Worm (Caenorhabditis elegans) whole organism, dauer: ENCODE results near the gene pir-1.

ENCODE experiments used
- unc-62 ChIP-seq: sonication (generic microtip); optimal IDR thresholded peaks from 2 replicates; lab custom pipeline; 2017; ENCODE audit warnings: missing biosample characterization, missing genetic modification reagents, missing genetic modification characterization

Gene pir-1

DNA sequence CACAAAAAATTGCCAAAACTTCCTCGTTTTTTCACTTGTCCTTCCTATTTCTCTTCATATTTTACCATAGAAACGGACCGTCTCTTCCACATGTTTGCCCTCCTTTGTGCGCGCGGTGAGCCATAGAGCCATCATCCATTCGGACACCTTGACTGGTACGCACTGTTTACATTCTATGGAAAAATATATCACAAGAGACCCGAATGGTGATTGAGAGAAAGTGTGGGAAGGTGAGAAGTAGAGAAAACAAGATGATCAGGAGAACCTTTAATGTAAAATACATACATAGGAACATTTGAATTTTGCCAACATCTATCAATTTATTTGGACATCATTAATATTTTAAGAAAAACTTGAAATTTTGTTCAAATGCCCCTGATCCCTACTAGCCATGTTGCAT, 8.8 kb downstream of the pir-1 start:
- TF ChIP-seq unc-62 (GFP tag; lab: Kevin White, UChicago) = no peak

DNA sequence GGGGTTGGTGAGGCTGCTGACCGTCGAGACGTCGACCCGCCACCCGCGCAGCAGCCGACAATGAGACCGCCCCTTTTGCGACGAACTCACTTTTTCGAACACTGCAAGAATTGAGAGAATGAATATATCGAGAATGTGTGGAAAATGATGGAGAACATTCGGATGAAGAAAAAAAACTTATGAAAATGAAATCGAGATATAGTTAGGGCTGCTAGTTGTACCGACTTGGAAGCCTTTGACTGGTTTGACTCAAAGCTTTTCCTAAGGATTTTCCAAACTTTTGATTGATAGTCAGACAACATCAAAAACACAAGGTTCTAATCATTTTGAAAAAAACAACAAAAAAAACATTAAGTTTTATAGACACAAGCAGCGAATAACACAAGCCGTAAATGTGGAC, 11.3 kb downstream of the pir-1 start, which contains the start of gene sym-2:
Gene sym-2, minus strand, starts transcription at position 101 of the 400 bp plus-strand sequence.
- no peak for TF ChIP-seq unc-62 (GFP tag; lab: Kevin White, UChicago)

DNA sequence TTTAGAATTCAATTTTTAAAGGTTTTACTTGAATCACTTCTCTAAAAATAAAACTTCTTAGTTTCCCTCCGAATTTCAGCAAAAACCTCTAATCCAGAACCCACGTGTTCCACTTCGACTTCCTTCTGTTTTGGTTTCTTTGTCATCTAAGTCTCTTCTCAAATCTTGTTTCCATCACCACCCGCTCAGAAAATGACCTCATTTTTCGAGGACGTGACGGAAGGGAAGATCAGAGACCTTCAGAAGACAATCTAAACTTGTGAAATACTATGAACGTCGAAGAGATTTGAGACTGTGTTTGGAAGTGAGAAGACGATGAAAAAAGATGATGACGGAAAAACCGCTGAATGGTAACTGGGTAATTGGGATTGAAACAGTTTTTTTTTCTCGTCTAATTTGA, 12.5 kb downstream of the pir-1 start:
- TF ChIP-seq unc-62 (GFP tag; lab: Kevin White, UChicago) = no peak

DNA sequence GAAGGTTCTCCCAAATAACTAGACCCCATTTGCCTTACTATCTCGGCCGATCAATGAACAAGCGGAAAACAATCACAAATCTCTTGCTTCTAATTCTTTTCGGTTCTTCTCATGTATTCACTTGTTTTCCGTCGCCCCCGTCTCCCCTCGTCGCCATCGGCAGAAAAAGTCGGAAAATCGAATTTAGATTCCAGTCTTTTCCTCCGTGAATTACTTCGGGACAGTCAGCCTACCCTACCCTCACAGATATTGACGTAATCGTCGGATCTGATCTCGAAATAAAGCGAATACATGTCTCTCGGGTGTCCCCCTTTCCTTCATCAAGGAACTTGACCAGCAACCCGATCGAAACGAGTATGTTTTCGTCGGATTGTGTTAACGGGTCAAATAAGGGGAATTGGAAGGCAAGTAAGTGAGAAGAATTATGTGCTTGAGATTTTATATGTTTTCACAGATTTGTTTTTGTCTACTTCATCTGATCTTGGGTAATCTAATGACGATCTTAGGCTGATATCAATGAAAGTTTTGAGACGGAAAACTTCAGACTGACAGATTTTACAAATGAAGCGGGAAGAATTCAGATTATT, 13.5 kb downstream of the pir-1 start:
- no peak for TF ChIP-seq unc-62 (GFP tag; lab: Kevin White, UChicago)

DNA sequence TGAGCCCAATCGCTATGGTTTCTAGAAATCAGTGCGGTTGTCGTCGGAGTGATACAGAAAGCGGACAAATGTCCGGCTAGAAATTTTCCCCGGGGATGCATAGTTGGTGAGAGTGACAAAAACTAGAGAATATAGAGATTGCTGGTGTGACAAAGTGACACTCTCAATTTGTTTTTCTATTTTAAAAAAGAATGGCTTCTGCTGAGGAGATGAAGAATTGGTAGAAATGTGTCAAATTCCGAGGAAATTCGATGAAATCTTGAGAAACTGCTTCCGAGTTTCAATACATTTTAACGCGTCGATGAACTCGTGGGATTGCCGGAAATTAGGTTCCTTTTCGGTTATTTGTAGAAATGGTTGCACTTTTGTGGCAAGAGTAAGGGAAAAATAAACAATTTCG, 17.1 kb downstream of the pir-1 start, which contains the start of gene twk-4:
Gene twk-4, minus strand, starts transcription at position 101 of the 400 bp plus-strand sequence.
- no peak for TF ChIP-seq unc-62 (GFP tag; lab: Kevin White, UChicago)

DNA sequence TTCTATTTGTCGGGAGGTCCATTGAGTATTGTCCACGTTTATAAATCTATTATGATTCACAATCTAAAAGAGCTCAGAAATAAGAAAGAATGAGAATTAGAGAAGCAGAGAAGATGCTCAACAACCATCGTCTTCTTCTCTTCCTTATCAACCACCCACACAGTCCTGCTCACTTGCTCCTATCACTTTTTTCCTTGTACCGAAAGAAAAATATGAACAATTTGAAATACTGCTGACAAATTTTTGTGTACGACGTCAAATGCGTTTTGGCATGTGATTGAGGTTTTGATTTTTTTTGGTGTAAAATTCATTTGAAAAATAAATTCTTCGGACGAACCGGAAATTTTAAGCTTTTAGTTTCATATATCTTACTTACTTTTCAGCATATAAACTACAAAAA, 19.2 kb downstream of the pir-1 start:
- TF ChIP-seq unc-62 (GFP tag; lab: Kevin White, UChicago) = no peak

DNA sequence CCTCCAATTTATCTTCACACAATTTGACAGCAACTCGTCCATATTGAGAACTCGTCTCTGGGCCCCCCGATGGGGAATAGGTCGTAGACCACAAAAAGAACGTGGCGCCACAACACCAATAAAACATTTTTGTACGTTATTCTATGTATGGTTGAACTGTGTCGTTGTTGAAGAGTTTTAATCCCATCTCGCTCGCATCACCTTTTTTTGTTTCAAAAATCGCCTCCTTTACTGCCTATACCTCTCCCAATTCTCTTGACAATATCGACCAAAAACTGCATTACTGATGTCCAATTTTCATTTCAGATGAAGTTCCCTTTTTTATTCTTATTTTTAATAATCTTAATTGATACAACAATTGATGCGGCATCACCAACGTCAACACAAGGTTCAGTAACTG, 20.1 kb downstream of the pir-1 start, which contains the start of gene let-23:
Gene let-23, plus strand, starts transcription at position 301 of the 400 bp plus-strand sequence.
- TF ChIP-seq unc-62 (GFP tag; lab: Kevin White, UChicago) = no peak

DNA sequence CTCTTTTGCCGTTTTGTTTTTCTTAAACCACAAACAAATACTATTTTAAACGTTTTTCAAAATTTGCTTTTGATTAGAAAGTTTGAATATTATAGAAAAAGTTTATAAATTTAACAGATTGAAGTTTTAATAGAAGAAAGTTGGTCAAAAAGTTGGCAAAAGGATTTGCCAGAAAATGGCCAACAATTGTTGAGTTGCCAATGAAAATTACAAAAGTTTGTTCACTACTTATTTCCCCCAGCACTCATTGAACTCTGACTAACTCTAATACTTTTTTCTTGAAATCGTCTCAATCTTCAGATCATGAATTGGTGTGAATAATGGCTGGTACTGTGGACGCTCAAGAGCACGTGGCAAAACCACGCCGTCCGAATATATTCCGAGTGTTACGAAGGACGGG, 33.0 kb downstream of the pir-1 start, which contains the start of gene ZK1067.4:
Gene ZK1067.4, plus strand, starts transcription at position 301 of the 400 bp plus-strand sequence.
- TF ChIP-seq unc-62 (GFP tag; lab: Kevin White, UChicago) = no peak

DNA sequence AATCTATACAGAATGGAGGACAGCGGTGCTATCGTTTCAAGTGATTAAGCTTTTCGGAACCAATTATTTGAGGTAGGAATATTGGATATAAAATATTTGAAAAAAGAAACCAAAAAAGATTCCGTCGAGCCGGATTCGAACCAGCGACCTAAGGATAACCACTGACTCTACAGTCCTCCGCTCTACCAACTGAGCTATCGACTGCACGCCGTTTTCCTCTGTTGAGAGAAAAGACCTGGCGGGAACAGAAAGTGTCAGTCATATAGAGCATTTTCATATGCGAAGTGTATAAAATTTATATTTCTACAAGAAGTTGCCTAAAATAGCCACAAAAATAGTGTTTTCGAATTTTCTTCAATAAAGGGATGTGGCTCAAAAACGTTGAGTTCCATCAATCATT, 34.6 kb downstream of the pir-1 start:
- TF ChIP-seq unc-62 (GFP tag; lab: Kevin White, UChicago) = no peak

DNA sequence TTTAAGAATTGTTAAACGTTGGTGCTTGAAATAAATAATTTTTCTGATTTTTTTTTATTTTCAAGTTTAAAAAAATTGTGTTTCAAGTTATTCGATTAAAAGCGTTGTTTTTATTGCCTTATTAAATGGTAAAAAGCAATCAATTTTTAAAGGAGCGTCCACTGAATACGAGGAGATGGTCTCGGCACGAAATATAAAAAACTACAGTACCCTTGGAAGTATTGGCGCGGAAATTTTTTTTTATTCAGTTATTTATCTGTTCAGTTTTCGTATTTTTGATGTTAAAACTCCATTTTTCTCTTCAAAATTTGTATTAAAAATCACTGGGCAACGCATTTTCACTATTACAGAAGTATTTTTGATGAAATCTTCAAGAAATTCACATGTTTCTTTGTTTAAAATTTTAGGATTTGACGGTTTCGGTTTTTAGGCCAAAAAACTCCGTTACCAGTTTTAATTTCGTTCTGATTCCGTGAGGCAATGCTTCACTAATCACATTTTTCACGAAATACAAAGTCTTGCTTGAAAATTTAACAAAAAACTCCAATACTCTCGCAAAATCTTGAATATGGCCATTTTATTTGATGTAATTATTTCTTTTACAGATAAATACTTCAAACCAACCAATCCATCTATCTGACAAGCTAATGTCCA, 36.1 kb downstream of the pir-1 start, which contains the start of gene znfx-1:
Gene znfx-1, plus strand, starts transcription at position 604 of the 654 bp plus-strand sequence.
- TF ChIP-seq unc-62 (GFP tag; lab: Kevin White, UChicago) = no peak

DNA sequence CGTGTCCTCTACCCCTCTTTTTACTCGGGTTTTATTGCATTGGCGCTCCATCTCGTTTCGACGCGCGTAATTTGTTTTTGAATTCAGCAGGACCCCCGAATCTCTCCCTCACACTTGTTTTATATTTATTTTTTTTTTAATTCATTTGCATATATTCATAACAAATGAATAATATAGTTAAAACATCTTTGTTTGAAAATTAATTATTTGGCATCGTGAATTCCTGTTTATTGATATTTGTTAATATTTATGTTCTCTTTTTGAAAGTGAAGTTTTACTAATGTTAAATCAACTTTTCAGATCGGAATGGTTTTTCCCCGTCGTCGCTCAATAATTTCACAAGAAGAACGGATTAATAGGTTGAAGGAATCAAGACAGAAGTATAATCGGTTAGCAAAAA, 45.9 kb downstream of the pir-1 start, which contains the start of gene ZK1067.3:
Gene ZK1067.3, plus strand, starts transcription at position 301 of the 400 bp plus-strand sequence.
- TF ChIP-seq unc-62 (GFP tag; lab: Kevin White, UChicago) = no peak

DNA sequence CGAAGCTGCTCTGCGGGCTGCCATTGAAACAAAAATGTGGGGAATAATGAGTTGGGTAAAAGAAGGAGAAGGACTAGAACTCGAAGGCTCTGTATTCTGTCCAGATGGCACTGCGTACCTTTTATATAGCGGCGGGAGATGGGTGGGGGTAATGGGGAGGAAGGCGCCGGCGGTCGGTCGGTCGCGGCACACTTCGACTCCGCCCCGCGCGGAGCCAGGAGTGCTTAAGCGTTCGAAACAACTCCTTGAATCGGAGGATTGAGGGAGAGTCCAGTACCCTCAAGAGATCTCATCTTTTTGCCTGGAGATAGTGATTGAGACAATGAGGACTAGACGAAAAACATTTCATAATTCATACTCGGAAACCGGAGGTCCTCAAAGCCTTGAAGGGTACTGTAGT, 50.0 kb downstream of the pir-1 start, which contains the start of gene abu-14:
Gene abu-14, minus strand, starts transcription at position 81 of the 400 bp plus-strand sequence.
- no peak for TF ChIP-seq unc-62 (GFP tag; lab: Kevin White, UChicago)
